Worm (Caenorhabditis elegans) whole organism, early embryonic: Measurements from ENCODE around the gene scl-1.

Experiments used
- F13C5.2 ChIP-seq: sonication (generic microtip); optimal IDR thresholded peaks from 2 replicates; lab custom pipeline; 2017; ENCODE audit warnings: mild to moderate bottlenecking, missing genetic modification characterization, inconsistent platforms, missing compliant biosample characterization
- aly-1 ChIP-seq: sonication (generic microtip); optimal IDR thresholded peaks from 2 replicates; lab custom pipeline; 2016; ENCODE audit warnings: missing genetic modification characterization, missing compliant biosample characterization
- ama-1 ChIP-seq: fragments of 150-350 bp; optimal IDR thresholded peaks from 2 replicates; lab custom pipeline; 2014
- ceh-13 ChIP-seq: fragments of 200-800 bp; sonication (Bioruptor generic); optimal IDR thresholded peaks from 2 replicates; lab custom pipeline; 2018; ENCODE audit warnings: mild to moderate bottlenecking, missing genetic modification characterization, missing compliant biosample characterization
- flt-1 ChIP-seq: fragments of 200-800 bp; sonication (Bioruptor generic); IDR thresholded peaks from 2 replicates; pipeline ENCODE4 v1.3.6; 2022; ENCODE audit warnings: missing genetic modification characterization, missing compliant biosample characterization
- hmg-4 ChIP-seq: fragments of 200-800 bp; sonication (Bioruptor generic); optimal IDR thresholded peaks from 2 replicates; lab custom pipeline; 2018; ENCODE audit warnings: mild to moderate bottlenecking, missing genetic modification characterization, missing compliant biosample characterization
- pes-1 ChIP-seq: fragments of 200-800 bp; sonication (Bioruptor generic); IDR thresholded peaks from 2 replicates; pipeline ENCODE4 v1.3.6; 2022; ENCODE audit warnings: missing genetic modification reagents, missing genetic modification characterization, missing compliant biosample characterization
- tbx-11 ChIP-seq: fragments of 200-800 bp; sonication (Bioruptor generic); IDR thresholded peaks from 2 replicates; pipeline ENCODE4 v1.3.6; 2022; ENCODE audit warnings: missing genetic modification characterization, missing compliant biosample characterization
- tbx-37 ChIP-seq: fragments of 200-800 bp; sonication (Bioruptor generic); conservative IDR thresholded peaks from 2 replicates; pipeline ENCODE4 v1.3.6; 2022; ENCODE audit warnings: missing genetic modification reagents, missing genetic modification characterization, missing compliant biosample characterization

DNA sequence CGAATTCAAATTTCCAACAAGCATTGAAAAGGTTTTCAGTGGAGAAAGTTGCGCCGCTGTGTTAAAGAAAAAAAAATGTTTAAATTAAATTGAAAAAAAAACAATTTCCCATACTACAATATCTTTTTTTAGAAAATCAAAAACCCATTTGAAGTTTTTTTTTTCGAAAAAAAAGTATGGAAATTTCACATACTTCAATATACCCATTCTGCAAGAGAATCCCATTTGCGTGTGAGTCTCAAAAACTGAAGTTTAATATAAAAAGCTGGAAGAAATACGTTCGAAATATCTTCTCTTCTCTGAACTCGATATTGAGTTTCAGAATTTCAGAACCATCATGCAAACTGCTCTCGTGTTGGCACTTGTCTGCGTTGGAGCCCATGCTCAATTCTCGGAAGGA is 14.0 kb downstream of the scl-1 start, which contains the start of gene scl-7:
- no peak for TF ChIP-seq tbx-37 (GFP tag; lab: Robert Waterston, UW)
- TF ChIP-seq ama-1 (lab: Kevin White, UChicago) = no peak
- TF ChIP-seq ceh-13 (GFP tag; lab: Kevin White, UChicago) = no peak
- no peak for TF ChIP-seq tbx-11
- no peak for TF ChIP-seq pes-1
- no peak for TF ChIP-seq flt-1
- TF ChIP-seq hmg-4 = no peak
- no peak for TF ChIP-seq aly-1
- TF ChIP-seq F13C5.2 = no peak
